Fruit fly (Drosophila melanogaster) whole organism, wandering third instar larva: Measurements from ENCODE around the gene Adgf-A.

Source experiments
- CG9705 ChIP-seq: fragments of 200-800 bp; sonication (Bioruptor generic); optimal IDR thresholded peaks from 2 replicates; lab custom pipeline; 2018; ENCODE audit warnings: missing biosample characterization, mild to moderate bottlenecking, missing genetic modification characterization
- Hnf4 ChIP-seq: fragments of 200-800 bp; sonication (Bioruptor generic); optimal IDR thresholded peaks from 2 replicates; lab custom pipeline; 2016; ENCODE audit warnings: missing biosample characterization, mild to moderate bottlenecking, missing genetic modification characterization
- Hr83 ChIP-seq: fragments of 200-300 bp; sonication (Bioruptor generic); optimal IDR thresholded peaks from 2 replicates; lab custom pipeline; 2016; ENCODE audit warnings: missing biosample characterization, mild to moderate bottlenecking, missing genetic modification characterization, moderate library complexity; ENCODE audit not compliant: poor library complexity, severe bottlenecking
- Jra ChIP-seq: sonication (Bioruptor generic); optimal IDR thresholded peaks from 2 replicates; lab custom pipeline; 2016; ENCODE audit warnings: missing biosample characterization, missing genetic modification characterization
- Myc ChIP-seq: fragments of >200 bp; optimal IDR thresholded peaks from 2 replicates; lab custom pipeline; 2017
- dsf ChIP-seq: sonication (Bioruptor generic); optimal IDR thresholded peaks from 2 replicates; lab custom pipeline; 2016; ENCODE audit warnings: missing biosample characterization, missing genetic modification characterization, borderline replicate concordance
- ey ChIP-seq: fragments of 200-800 bp; sonication (Bioruptor generic); optimal IDR thresholded peaks from 2 replicates; lab custom pipeline; 2016; ENCODE audit warnings: missing biosample characterization, missing genetic modification characterization
- pan ChIP-seq: fragments of >200 bp; optimal IDR thresholded peaks from 2 replicates; lab custom pipeline; 2017
- usp ChIP-seq: fragments of >200 bp; optimal IDR thresholded peaks from 2 replicates; lab custom pipeline; 2017; ENCODE audit warnings: missing biosample characterization, missing genetic modification characterization
- woc ChIP-seq: sonication (Bioruptor generic); optimal IDR thresholded peaks from 2 replicates; lab custom pipeline; 2016; ENCODE audit warnings: missing biosample characterization, mild to moderate bottlenecking, missing genetic modification characterization

dm6 chr3L:17791067-17791466, 27.1 kb upstream of the Adgf-A start:
- TF ChIP-seq Myc (lab: Kevin White, UChicago) (no peak), Hnf4 (GFP tag; lab: Kevin White, UChicago) (no peak), Jra (GFP tag; lab: Kevin White, UChicago) (no peak), woc (GFP tag; lab: Kevin White, UChicago) (no peak), pan (no peak), usp (GFP tag; lab: Kevin White, UChicago) (no peak), dsf (GFP tag; lab: Kevin White, UChicago) (no peak), CG9705 (GFP tag; lab: Kevin White, UChicago) (no peak), ey (GFP tag; lab: Kevin White, UChicago) (no peak), Hr83 (GFP tag; lab: Kevin White, UChicago) (no peak)
